Fruit fly (Drosophila melanogaster) whole organism, prepupa: ENCODE results near the gene Ssdp.

Experiments used
- Blimp-1 ChIP-seq: fragments of 200-800 bp; sonication (Bioruptor generic); optimal IDR thresholded peaks from 3 replicates; lab custom pipeline; 2017; ENCODE audit warnings: missing biosample characterization, missing genetic modification characterization, mild to moderate bottlenecking, moderate library complexity, missing genetic modification reagents
- CG10631 ChIP-seq: fragments of 200-800 bp; sonication (Bioruptor generic); optimal IDR thresholded peaks from 2 replicates; lab custom pipeline; 2016; ENCODE audit warnings: missing biosample characterization, missing genetic modification characterization
- CG15336 ChIP-seq: fragments of 200-800 bp; sonication (Bioruptor generic); IDR thresholded peaks from 2 replicates; pipeline ENCODE4 v1.3.6; 2022; ENCODE audit warnings: missing biosample characterization, missing genetic modification characterization
- CG1621 ChIP-seq: fragments of 200-800 bp; sonication (Bioruptor generic); optimal IDR thresholded peaks from 3 replicates; lab custom pipeline; 2018; ENCODE audit warnings: missing biosample characterization, mild to moderate bottlenecking, missing genetic modification characterization
- CG16779 ChIP-seq: fragments of 200-800 bp; sonication (Bioruptor generic); optimal IDR thresholded peaks from 3 replicates; lab custom pipeline; 2017; ENCODE audit warnings: missing biosample characterization, mild to moderate bottlenecking, missing genetic modification characterization
- CG3032 ChIP-seq: fragments of 200-800 bp; optimal IDR thresholded peaks from 2 replicates; lab custom pipeline; 2019; ENCODE audit warnings: missing biosample characterization, mild to moderate bottlenecking, missing genetic modification characterization, moderate library complexity
- CG31627 ChIP-seq: fragments of 200-800 bp; sonication (Bioruptor generic); optimal IDR thresholded peaks from 3 replicates; lab custom pipeline; 2016; ENCODE audit warnings: missing biosample characterization, missing genetic modification characterization
- CG34406 ChIP-seq: fragments of 200-800 bp; sonication (Bioruptor generic); optimal IDR thresholded peaks from 3 replicates; lab custom pipeline; 2016; ENCODE audit warnings: missing biosample characterization, missing genetic modification characterization
- CG6163 ChIP-seq: fragments of 200-800 bp; sonication (Bioruptor generic); IDR thresholded peaks from 3 replicates; pipeline ENCODE4 v1.3.6; 2022; ENCODE audit warnings: missing biosample characterization, missing genetic modification characterization
- CG6276 ChIP-seq: fragments of 200-800 bp; sonication (Bioruptor generic); optimal IDR thresholded peaks from 2 replicates; lab custom pipeline; 2017; ENCODE audit warnings: missing biosample characterization, mild to moderate bottlenecking, missing genetic modification characterization
- CG6792 ChIP-seq: fragments of 200-800 bp; sonication (Bioruptor generic); optimal IDR thresholded peaks from 3 replicates; lab custom pipeline; 2016; ENCODE audit warnings: missing biosample characterization, missing genetic modification characterization
- CG8119 ChIP-seq: fragments of 200-800 bp; sonication (Bioruptor generic); IDR thresholded peaks from 3 replicates; pipeline ENCODE4 v1.3.6; 2022; ENCODE audit warnings: missing biosample characterization, missing genetic modification characterization
- CG8319 ChIP-seq: fragments of 200-800 bp; sonication (Bioruptor generic); optimal IDR thresholded peaks from 3 replicates; lab custom pipeline; 2016; ENCODE audit warnings: missing biosample characterization, missing genetic modification characterization
- CG8632 ChIP-seq: fragments of 200-800 bp; sonication (Bioruptor generic); optimal IDR thresholded peaks from 3 replicates; lab custom pipeline; 2016; ENCODE audit warnings: missing biosample characterization, missing genetic modification characterization
- CG9139 ChIP-seq: fragments of 200-800 bp; sonication (Bioruptor generic); optimal IDR thresholded peaks from 3 replicates; lab custom pipeline; 2017; ENCODE audit warnings: missing biosample characterization, mild to moderate bottlenecking, missing genetic modification characterization
- Eip78C ChIP-seq: fragments of 200-800 bp; sonication (Bioruptor generic); peaks from one replicate; lab custom pipeline; 2016; ENCODE audit warnings: missing biosample characterization, missing genetic modification characterization
- Ets21C ChIP-seq: fragments of 200-800 bp; sonication (Bioruptor generic); optimal IDR thresholded peaks from 3 replicates; lab custom pipeline; 2016; ENCODE audit warnings: missing biosample characterization, missing genetic modification characterization
- Ets96B ChIP-seq: fragments of 200-800 bp; optimal IDR thresholded peaks from 2 replicates; lab custom pipeline; 2019; ENCODE audit warnings: missing biosample characterization, mild to moderate bottlenecking, missing genetic modification characterization, moderate library complexity
- Gug ChIP-seq: fragments of 200-800 bp; sonication (Bioruptor generic); IDR thresholded peaks from 2 replicates; pipeline ENCODE4 v1.3.6; 2022; ENCODE audit warnings: missing biosample characterization, missing genetic modification characterization
- Hr38 ChIP-seq: sonication (Bioruptor generic); optimal IDR thresholded peaks from 2 replicates; lab custom pipeline; 2016; ENCODE audit warnings: missing biosample characterization, missing genetic modification characterization
- Lpt ChIP-seq: fragments of 200-800 bp; sonication (Bioruptor generic); optimal IDR thresholded peaks from 3 replicates; lab custom pipeline; 2016; ENCODE audit warnings: missing biosample characterization, missing genetic modification characterization
- Smox ChIP-seq: fragments of 200-800 bp; sonication (Bioruptor generic); optimal IDR thresholded peaks from 3 replicates; lab custom pipeline; 2016; ENCODE audit warnings: missing biosample characterization, missing genetic modification characterization
- Sox102F ChIP-seq: fragments of 200-800 bp; sonication (Bioruptor generic); optimal IDR thresholded peaks from 2 replicates; lab custom pipeline; 2016; ENCODE audit warnings: missing biosample characterization, mild to moderate bottlenecking, missing genetic modification characterization
- Sox14 ChIP-seq: fragments of 200-800 bp; sonication (Bioruptor generic); optimal IDR thresholded peaks from 3 replicates; lab custom pipeline; 2016; ENCODE audit warnings: missing biosample characterization, missing genetic modification characterization
- Sox15 ChIP-seq: fragments of 200-800 bp; sonication (Bioruptor generic); optimal IDR thresholded peaks from 3 replicates; lab custom pipeline; 2016; ENCODE audit warnings: missing biosample characterization, missing genetic modification characterization
- achi ChIP-seq: fragments of 200-800 bp; sonication (Bioruptor generic); optimal IDR thresholded peaks from 3 replicates; lab custom pipeline; 2016; ENCODE audit warnings: missing biosample characterization, missing genetic modification characterization
- cyc ChIP-seq: fragments of 200-800 bp; sonication (Bioruptor generic); optimal IDR thresholded peaks from 3 replicates; lab custom pipeline; 2016; ENCODE audit warnings: missing biosample characterization, missing genetic modification characterization
- dac ChIP-seq: fragments of 200-800 bp; sonication (Bioruptor generic); optimal IDR thresholded peaks from 2 replicates; lab custom pipeline; 2017; ENCODE audit warnings: missing biosample characterization, mild to moderate bottlenecking, missing genetic modification characterization
- dsx ChIP-seq: fragments of 200-800 bp; optimal IDR thresholded peaks from 3 replicates; lab custom pipeline; 2019; ENCODE audit warnings: missing biosample characterization, mild to moderate bottlenecking, missing genetic modification characterization, moderate library complexity; ENCODE audit not compliant: poor library complexity, severe bottlenecking
- esn ChIP-seq: fragments of 200-800 bp; sonication (Bioruptor generic); optimal IDR thresholded peaks from 2 replicates; lab custom pipeline; 2016; ENCODE audit warnings: missing biosample characterization, mild to moderate bottlenecking, missing genetic modification characterization, moderate library complexity
- fd85E ChIP-seq: fragments of 200-800 bp; sonication (Bioruptor generic); optimal IDR thresholded peaks from 3 replicates; lab custom pipeline; 2016; ENCODE audit warnings: missing biosample characterization, missing genetic modification characterization
- net ChIP-seq: fragments of 200-800 bp; sonication (Bioruptor generic); optimal IDR thresholded peaks from 3 replicates; lab custom pipeline; 2016; ENCODE audit warnings: missing biosample characterization, missing genetic modification characterization
- pdm3 ChIP-seq: fragments of 200-800 bp; sonication (Bioruptor generic); optimal IDR thresholded peaks from 3 replicates; lab custom pipeline; 2016; ENCODE audit warnings: missing biosample characterization, missing genetic modification characterization
- salr ChIP-seq, 2 experiments: fragments of 200-800 bp; sonication (Bioruptor generic); optimal IDR thresholded peaks; 3 replicates each; lab custom pipeline; 2016 to 2018; ENCODE audit warnings: missing biosample characterization in 2 of 2, missing genetic modification characterization in 2 of 2, mild to moderate bottlenecking in 1 of 2
- spab ChIP-seq: fragments of 200-800 bp; sonication (Bioruptor generic); optimal IDR thresholded peaks from 2 replicates; lab custom pipeline; 2017; ENCODE audit warnings: missing biosample characterization, mild to moderate bottlenecking, missing genetic modification characterization, missing genetic modification reagents
- ss ChIP-seq, 2 experiments: fragments of 200-800 bp; sonication (Bioruptor generic); optimal IDR thresholded peaks; 2 replicates in 1 of 2; 3 replicates in 1 of 2; lab custom pipeline; 2017 to 2018; ENCODE audit warnings: mild to moderate bottlenecking in 2 of 2, missing biosample characterization in 2 of 2, missing genetic modification characterization in 2 of 2, moderate library complexity in 1 of 2

Ssdp gene

DNA sequence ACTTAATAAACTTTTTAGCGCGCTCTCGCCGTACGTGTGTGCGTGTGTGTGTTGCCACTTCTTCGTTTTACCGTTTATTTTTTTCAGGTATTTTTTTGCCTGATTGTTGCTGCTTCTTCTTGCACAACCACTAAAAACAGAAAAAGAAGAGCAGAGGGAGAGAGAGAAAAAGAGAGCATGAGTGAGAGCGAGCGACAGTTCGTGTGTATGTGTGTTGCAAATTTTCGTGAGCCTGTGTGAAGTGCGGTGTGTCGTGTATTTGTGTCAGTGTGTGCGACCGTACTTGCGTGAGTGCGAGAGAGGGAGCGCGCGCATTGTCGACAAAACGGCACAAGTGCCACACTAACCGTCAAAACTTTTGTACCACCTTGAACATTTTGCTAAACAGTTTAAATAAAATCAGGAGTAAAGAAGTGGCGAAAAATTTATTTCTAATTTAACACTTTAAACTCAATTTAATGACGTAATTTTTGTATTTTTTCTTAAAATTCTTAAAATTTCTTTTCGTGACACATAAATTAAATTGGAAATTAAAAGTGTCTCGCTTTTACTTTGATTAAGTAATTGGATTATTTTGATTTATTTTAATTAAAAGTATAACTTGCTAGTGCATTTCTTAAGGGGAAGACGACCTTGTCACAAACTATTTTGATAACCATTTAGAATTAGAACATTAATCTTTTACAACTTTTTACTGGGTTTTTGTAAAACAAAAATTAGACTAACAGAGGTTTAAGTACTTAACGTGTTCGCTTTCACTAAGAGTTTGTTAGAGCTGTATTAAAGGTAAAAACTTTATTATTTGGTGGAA lies 2.2 kb downstream of the Ssdp start (continued):
- TF ChIP-seq CG6792 (GFP tag; lab: Kevin White, UChicago) (peak; percentile 25), dsx (GFP tag; lab: Kevin White, UChicago) (peak; percentile 86), achi (GFP tag; lab: Kevin White, UChicago) (peak; percentile 57), Gug (no peak), CG15336 (no peak), net (GFP tag; lab: Kevin White, UChicago) (peak; percentile 81), Ets96B (tag; lab: Kevin White, UChicago) (peak; percentile 84), Hr38 (GFP tag; lab: Kevin White, UChicago) (no peak), dac (GFP tag; lab: Kevin White, UChicago) (peak; percentile 55), CG8632 (GFP tag; lab: Kevin White, UChicago) (peak; percentile 59), salr (GFP tag; optimal IDR thresholded peaks at IDR 0.05; lab: Kevin White, UChicago) (peak; percentile 64 to 75), Blimp-1 (GFP tag; lab: Kevin White, UChicago) (peak; percentile 11), Sox102F (GFP tag; lab: Kevin White, UChicago) (peak; percentile 50), pdm3 (peak; percentile 65), cyc (peak; percentile 17), CG6276 (peak; percentile 96), spab (GFP tag; lab: Kevin White, UChicago) (peak; percentile 79), CG3032 (peak; percentile 76), CG9139 (peak; percentile 92), CG8119 (GFP tag; lab: Robert Waterston, UW) (no peak), CG1621 (tag; lab: Kevin White, UChicago) (peak; percentile 91), Sox15 (GFP tag; lab: Kevin White, UChicago) (peak; percentile 49), CG31627 (GFP tag; lab: Kevin White, UChicago) (peak; percentile 58), Smox (GFP tag; lab: Kevin White, UChicago) (peak; percentile 63), Lpt (GFP tag; lab: Kevin White, UChicago) (peak; percentile 79)

DNA sequence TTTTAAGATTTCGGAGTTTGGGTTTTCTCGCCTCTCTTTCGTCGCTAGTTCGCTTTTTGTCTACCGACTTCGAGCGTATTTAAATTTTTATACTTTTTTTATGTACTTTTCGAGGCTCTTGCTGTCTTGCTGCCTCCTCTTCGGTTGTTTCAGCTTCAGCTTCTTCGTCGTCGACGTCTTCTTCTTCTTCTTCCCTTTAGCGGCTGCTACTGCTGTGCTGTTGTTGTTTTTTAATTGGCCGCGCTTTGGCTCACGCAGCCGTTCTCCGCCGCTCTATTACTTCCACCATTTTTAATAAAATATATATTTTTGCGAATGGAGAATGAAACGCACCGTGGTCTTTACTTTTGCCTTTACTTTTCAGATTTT lies 2.8 kb downstream of the Ssdp start:
- TF ChIP-seq Lpt (GFP tag; lab: Kevin White, UChicago), result no peak
- TF ChIP-seq Sox14 (GFP tag; lab: Kevin White, UChicago), result no peak
- no peak for TF ChIP-seq fd85E
- no peak for TF ChIP-seq ss (GFP tag; optimal IDR thresholded peaks at IDR 0.05; lab: Kevin White, UChicago)
- no peak for TF ChIP-seq dsx (GFP tag; lab: Kevin White, UChicago)
- TF ChIP-seq esn (GFP tag; lab: Kevin White, UChicago), result no peak
- no peak for TF ChIP-seq CG8319 (GFP tag; lab: Kevin White, UChicago)

DNA sequence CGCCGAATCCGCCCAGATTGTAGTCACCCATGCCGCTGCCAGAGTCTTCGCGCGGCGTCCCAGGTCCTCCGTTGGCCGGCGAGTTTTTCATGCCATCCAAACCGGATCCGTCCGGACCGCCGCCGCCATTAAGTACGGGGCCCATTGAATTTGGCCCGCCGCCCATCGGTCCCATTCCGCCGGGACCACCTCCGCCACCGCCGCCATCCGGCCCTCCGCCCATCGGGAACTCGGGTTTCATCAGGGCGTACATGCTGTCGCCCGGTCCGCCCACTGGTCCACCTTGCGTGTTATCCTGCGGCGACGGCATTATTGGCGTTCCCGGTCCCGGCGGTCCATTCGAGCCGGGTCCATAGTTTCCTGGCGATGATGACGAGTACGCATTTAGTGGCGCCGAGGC lies 4.1 kb downstream of the Ssdp start:
- no peak for TF ChIP-seq Eip78C (GFP tag; lab: Kevin White, UChicago)
- no peak for TF ChIP-seq CG16779 (tag; lab: Kevin White, UChicago)
- no peak for TF ChIP-seq CG34406 (GFP tag; lab: Kevin White, UChicago)
- no peak for TF ChIP-seq esn (GFP tag; lab: Kevin White, UChicago)
- TF ChIP-seq salr (GFP tag; optimal IDR thresholded peaks at IDR 0.05; lab: Kevin White, UChicago), result no peak
- no peak for TF ChIP-seq Ets21C
- TF ChIP-seq CG10631 (GFP tag; lab: Kevin White, UChicago), result no peak
- TF ChIP-seq achi (GFP tag; lab: Kevin White, UChicago), result no peak
- no peak for TF ChIP-seq net (GFP tag; lab: Kevin White, UChicago)
- no peak for TF ChIP-seq CG6163 (GFP tag; lab: Robert Waterston, UW)
